Fruit fly (Drosophila melanogaster): ENCODE measurements around the gene CG17110.

The CG17110 gene

DNA sequence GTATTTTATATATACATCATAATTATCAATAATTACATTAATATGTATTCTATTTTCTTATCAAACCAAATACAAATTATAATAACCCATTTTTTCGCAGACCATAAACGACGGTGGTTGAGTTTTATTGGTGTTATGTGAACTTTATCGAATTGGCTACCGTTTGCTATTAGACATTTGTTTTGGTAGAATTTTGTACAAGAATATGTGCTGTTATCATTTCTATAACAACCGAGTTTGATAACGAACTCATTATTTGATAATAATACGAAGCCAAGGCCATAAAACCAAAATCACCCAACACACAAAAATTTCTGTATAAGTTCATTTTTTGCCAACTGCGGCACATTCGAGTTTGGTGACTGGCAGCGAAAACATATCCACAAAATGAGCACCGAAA, 3.8 kb downstream of the CG17110 start, which contains the start of gene CG17109:
CG17109 (plus strand) TSS at position 345 of the 400 bp plus-strand sequence.
- TF ChIP-seq CG34376 (GFP tag; optimal IDR thresholded peaks at IDR 0.05) (peak; percentile 86), CG3407 (GFP tag; optimal IDR thresholded peaks at IDR 0.05) (no peak), exex (tag; optimal IDR thresholded peaks at IDR 0.05) (peak; percentile 93), sug (tag; optimal IDR thresholded peaks at IDR 0.05) (peak; percentile 32), unpg (GFP tag; optimal IDR thresholded peaks at IDR 0.05) (no peak), pho (GFP tag; optimal IDR thresholded peaks at IDR 0.05) (no peak), Neu2 (GFP tag; optimal IDR thresholded peaks at IDR 0.05; ENCODE audit: borderline replicate concordance) (no peak), sd (tag; optimal IDR thresholded peaks at IDR 0.05) (peak; percentile 2), CG42726 (GFP tag; IDR thresholded peaks at IDR 0.05; ENCODE audit: partially characterized antibody) (no peak), mirr (GFP tag; optimal IDR thresholded peaks at IDR 0.05) (peak; percentile 14)

- no peak for TF ChIP-seq CG1603 (tag; optimal IDR thresholded peaks at IDR 0.05)
- TF ChIP-seq exex (tag; optimal IDR thresholded peaks at IDR 0.05) = peak; percentile 68
- TF ChIP-seq Ada2b (GFP tag; IDR thresholded peaks at IDR 0.05) = no peak
- peak; percentile 50 for TF ChIP-seq CG34376 (GFP tag; optimal IDR thresholded peaks at IDR 0.05)
- peak; percentile 50 for TF ChIP-seq lab (GFP tag; optimal IDR thresholded peaks at IDR 0.05)
- TF ChIP-seq sd (tag; optimal IDR thresholded peaks at IDR 0.05) = peak; percentile 31
- peak; percentile 69 for TF ChIP-seq mirr (GFP tag; optimal IDR thresholded peaks at IDR 0.05)
- no peak for TF ChIP-seq lbe (GFP tag; optimal IDR thresholded peaks at IDR 0.05)
- TF ChIP-seq CG12769 (tag; optimal IDR thresholded peaks at IDR 0.05) = no peak
- TF ChIP-seq ssp (GFP tag; IDR thresholded peaks at IDR 0.05) = no peak
- no peak for TF ChIP-seq CG14050 (GFP tag; IDR thresholded peaks at IDR 0.05)
- peak; percentile 40 for TF ChIP-seq grn (GFP tag; optimal IDR thresholded peaks at IDR 0.05)
Measured at dm6 chr3R:23097197-23097809, 5.8 kb downstream of the CG17110 start, which contains the start of gene CG6733. Gene CG6733, plus strand, starts transcription at chr3R:23097728.

DNA sequence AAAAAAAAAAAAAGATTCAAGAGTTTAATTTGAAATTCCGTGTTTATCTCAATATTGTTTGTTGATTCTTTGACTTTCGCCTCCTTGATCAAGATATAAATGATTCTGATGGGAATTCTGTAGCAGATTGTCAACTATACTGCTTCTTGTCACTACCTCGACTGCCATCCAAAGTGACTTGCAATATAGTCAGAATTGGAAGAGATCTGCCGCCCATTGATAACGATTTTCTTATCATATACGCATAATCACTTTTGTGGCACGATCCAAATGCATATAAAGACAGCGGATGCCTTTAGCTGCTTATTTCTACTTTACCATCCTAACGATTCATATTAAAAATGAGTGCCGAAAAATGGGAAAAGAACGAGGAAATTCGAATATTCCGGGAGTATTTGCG, 7.7 kb downstream of the CG17110 start, which contains the start of gene CG6738:
CG6738 (plus strand) TSS at position 301 of the 400 bp plus-strand sequence.
- TF ChIP-seq aop (GFP tag; IDR thresholded peaks at IDR 0.05) = no peak
- TF ChIP-seq lola (GFP tag; optimal IDR thresholded peaks at IDR 0.05) = no peak
- no peak for TF ChIP-seq tx (GFP tag; optimal IDR thresholded peaks at IDR 0.05)
- no peak for TF ChIP-seq lov (optimal IDR thresholded peaks at IDR 0.05)
- no peak for TF ChIP-seq lov (GFP tag; IDR thresholded peaks at IDR 0.05)
- no peak for TF ChIP-seq org-1 (GFP tag; optimal IDR thresholded peaks at IDR 0.05)
- no peak for TF ChIP-seq fd64A (GFP tag; optimal IDR thresholded peaks at IDR 0.05)
- TF ChIP-seq fd102C (GFP tag; optimal IDR thresholded peaks at IDR 0.05) = no peak
- no peak for TF ChIP-seq CG12104 (GFP tag; optimal IDR thresholded peaks at IDR 0.05)
- TF ChIP-seq Bgb (GFP tag; IDR thresholded peaks at IDR 0.05; ENCODE audit: partially characterized antibody) = no peak
- no peak for TF ChIP-seq Hmx (GFP tag; optimal IDR thresholded peaks at IDR 0.05)
- no peak for TF ChIP-seq CG15269 (tag; optimal IDR thresholded peaks at IDR 0.05)
- no peak for TF ChIP-seq CG4424 (GFP tag; optimal IDR thresholded peaks at IDR 0.05)
- TF ChIP-seq Sry-δ (GFP tag; optimal IDR thresholded peaks at IDR 0.05) = no peak
- TF ChIP-seq CG1647 (GFP tag; optimal IDR thresholded peaks at IDR 0.05) = no peak

dm6 chr3R:23110724-23111123, 19.2 kb downstream of the CG17110 start:
- TF ChIP-seq Mrtf (GFP tag; IDR thresholded peaks at IDR 0.05) = no peak
- TF ChIP-seq CG2678 (tag; optimal IDR thresholded peaks at IDR 0.05) = peak; percentile 56
- no peak for TF ChIP-seq Atf6 (GFP tag; IDR thresholded peaks at IDR 0.05)
- TF ChIP-seq Hr51 (GFP tag; optimal IDR thresholded peaks at IDR 0.05) = peak in 1 of 2 experiments; percentile 18
- no peak for TF ChIP-seq jing (GFP tag; optimal IDR thresholded peaks at IDR 0.05)
- peak; percentile 10 for TF ChIP-seq Abd-B (GFP tag; optimal IDR thresholded peaks at IDR 0.05)
- TF ChIP-seq ttk (GFP tag; IDR thresholded peaks at IDR 0.05) = no peak
- peak; percentile 29 for TF ChIP-seq dmrt99B (tag; optimal IDR thresholded peaks at IDR 0.05)
- TF ChIP-seq CG42726 (GFP tag; IDR thresholded peaks at IDR 0.05; ENCODE audit: partially characterized antibody) = no peak
- TF ChIP-seq zfh2 (GFP tag; optimal IDR thresholded peaks at IDR 0.05) = peak; percentile 2
- no peak for TF ChIP-seq E2f1 (GFP tag; IDR thresholded peaks at IDR 0.05)
- TF ChIP-seq CG8359 (GFP tag; optimal IDR thresholded peaks at IDR 0.05; ENCODE audit: borderline replicate concordance) = no peak
- no peak for TF ChIP-seq CG16863 (GFP tag; optimal IDR thresholded peaks at IDR 0.05)
- no peak for TF ChIP-seq nom (GFP tag; optimal IDR thresholded peaks at IDR 0.05)

Measured in whole organism, embryonic.